Worm (Caenorhabditis elegans) whole organism, L4 larva: ENCODE measurements around the gene prcc-1.

ENCODE experiments used
- D1046.2 ChIP-seq: fragments of 200-800 bp; sonication (Bioruptor generic); IDR thresholded peaks from 2 replicates; pipeline ENCODE4 v1.3.6; 2022; ENCODE audit warnings: missing genetic modification characterization, missing compliant biosample characterization
- F10B5.3 ChIP-seq: sonication (generic microtip); optimal IDR thresholded peaks from 2 replicates; lab custom pipeline; 2016; ENCODE audit warnings: mild to moderate bottlenecking, missing genetic modification characterization, missing compliant biosample characterization
- F37D6.2 ChIP-seq: sonication (generic microtip); optimal IDR thresholded peaks from 2 replicates; lab custom pipeline; 2016; ENCODE audit warnings: mild to moderate bottlenecking, missing genetic modification characterization, missing compliant biosample characterization
- F49E8.2 ChIP-seq: sonication (generic microtip); optimal IDR thresholded peaks from 2 replicates; lab custom pipeline; 2016; ENCODE audit warnings: missing compliant biosample characterization, mild to moderate bottlenecking, missing genetic modification characterization, borderline replicate concordance
- T26A8.4 ChIP-seq: fragments of 200-800 bp; sonication (Bioruptor generic); IDR thresholded peaks from 2 replicates; pipeline ENCODE4 v1.3.6; 2022; ENCODE audit warnings: missing genetic modification characterization, missing compliant biosample characterization
- ZK337.2 ChIP-seq: fragments of 200-800 bp; sonication (Bioruptor generic); IDR thresholded peaks from 2 replicates; pipeline ENCODE4 v1.3.6; 2022; ENCODE audit warnings: missing genetic modification reagents, missing genetic modification characterization, missing compliant biosample characterization
- arid-1 ChIP-seq: fragments of 200-800 bp; sonication (Bioruptor generic); conservative IDR thresholded peaks from 2 replicates; pipeline ENCODE4 v1.3.6; 2022; ENCODE audit warnings: missing genetic modification reagents, missing genetic modification characterization, missing compliant biosample characterization
- attf-4 ChIP-seq: sonication (generic microtip); optimal IDR thresholded peaks from 3 replicates; lab custom pipeline; 2017; ENCODE audit warnings: missing biosample characterization, missing genetic modification characterization
- ceh-20 ChIP-seq: fragments of 200-800 bp; sonication (Bioruptor generic); IDR thresholded peaks from 2 replicates; pipeline ENCODE4 v1.3.6; 2022; ENCODE audit warnings: missing genetic modification reagents, missing genetic modification characterization, missing compliant biosample characterization
- ces-1 ChIP-seq: fragments of 150-350 bp; sonication (generic microtip); optimal IDR thresholded peaks from 4 replicates; lab custom pipeline; 2014; ENCODE audit warnings: missing biosample characterization, missing genetic modification reagents, missing genetic modification characterization
- daf-12 ChIP-seq: fragments of 150-350 bp; optimal IDR thresholded peaks from 2 replicates; lab custom pipeline; 2014; ENCODE audit warnings: missing biosample characterization, missing genetic modification reagents, missing genetic modification characterization
- daf-16 ChIP-seq, 3 experiments: sonication (generic microtip); optimal IDR thresholded peaks; 2 replicates each; lab custom pipeline; 2016 to 2017; ENCODE audit warnings: missing genetic modification characterization in 3 of 3, missing genetic modification reagents in 3 of 3, mild to moderate bottlenecking in 2 of 3, missing compliant biosample characterization in 2 of 3, missing biosample characterization in 1 of 3, moderate library complexity in 1 of 3
- dmd-6 ChIP-seq: fragments of 200-800 bp; sonication (Bioruptor generic); IDR thresholded peaks from 2 replicates; pipeline ENCODE4 v1.3.6; 2022; ENCODE audit warnings: missing genetic modification reagents, missing genetic modification characterization, missing compliant biosample characterization
- dmd-8 ChIP-seq: fragments of 200-800 bp; sonication (Bioruptor generic); IDR thresholded peaks from 2 replicates; pipeline ENCODE4 v1.3.6; 2022; ENCODE audit warnings: missing genetic modification characterization, missing compliant biosample characterization
- dmd-9 ChIP-seq: fragments of 200-800 bp; sonication (Bioruptor generic); IDR thresholded peaks from 2 replicates; pipeline ENCODE4 v1.3.6; 2022; ENCODE audit warnings: missing genetic modification reagents, missing genetic modification characterization, missing compliant biosample characterization
- dpl-1 ChIP-seq: fragments of 150-350 bp; optimal IDR thresholded peaks from 2 replicates; lab custom pipeline; 2014; ENCODE audit warnings: missing biosample characterization, missing genetic modification reagents, missing genetic modification characterization
- duxl-1 ChIP-seq: sonication (generic microtip); optimal IDR thresholded peaks from 2 replicates; lab custom pipeline; 2016; ENCODE audit warnings: mild to moderate bottlenecking, missing genetic modification characterization, moderate library complexity, missing compliant biosample characterization; ENCODE audit not compliant: poor library complexity
- dve-1 ChIP-seq: sonication (generic microtip); optimal IDR thresholded peaks from 2 replicates; lab custom pipeline; 2017; ENCODE audit warnings: antibody characterized with exemption, mild to moderate bottlenecking, missing genetic modification characterization, missing compliant biosample characterization; ENCODE audit not compliant: insufficient read depth
- egl-27 ChIP-seq: sonication (generic microtip); optimal IDR thresholded peaks from 3 replicates; lab custom pipeline; 2017; ENCODE audit warnings: missing biosample characterization, missing genetic modification reagents, missing genetic modification characterization
- fkh-10 ChIP-seq: fragments of 150-350 bp; optimal IDR thresholded peaks from 2 replicates; lab custom pipeline; 2014; ENCODE audit warnings: missing biosample characterization, missing genetic modification reagents, missing genetic modification characterization
- fos-1 ChIP-seq: fragments of 150-350 bp; optimal IDR thresholded peaks from 2 replicates; lab custom pipeline; 2014; ENCODE audit warnings: missing biosample characterization, missing genetic modification characterization
- gei-8 ChIP-seq: fragments of 200-800 bp; sonication (Bioruptor generic); optimal IDR thresholded peaks from 2 replicates; lab custom pipeline; 2018; ENCODE audit warnings: mild to moderate bottlenecking, missing genetic modification characterization, missing compliant biosample characterization
- hmg-1.1 ChIP-seq: fragments of 200-800 bp; sonication (Bioruptor generic); IDR thresholded peaks from 2 replicates; pipeline ENCODE4 v1.3.6; 2022; ENCODE audit warnings: missing genetic modification reagents, missing genetic modification characterization, missing compliant biosample characterization
- lin-38 ChIP-seq: fragments of 200-800 bp; sonication (Bioruptor generic); IDR thresholded peaks from 2 replicates; pipeline ENCODE4 v1.3.6; 2022; ENCODE audit warnings: missing genetic modification reagents, missing genetic modification characterization, missing compliant biosample characterization
- madf-9 ChIP-seq: fragments of 200-800 bp; sonication (Bioruptor generic); conservative IDR thresholded peaks from 2 replicates; pipeline ENCODE4 v1.3.6; 2022; ENCODE audit warnings: missing genetic modification reagents, missing genetic modification characterization, missing compliant biosample characterization
- mdl-1 ChIP-seq, 2 experiments: fragments of 150-350 bp in 1 of 2; sonication (generic microtip) in 1 of 2; optimal IDR thresholded peaks; 2 replicates each; lab custom pipeline; 2014 to 2017; ENCODE audit warnings: missing biosample characterization in 2 of 2, missing genetic modification characterization in 2 of 2
- mdt-29 ChIP-seq: fragments of 200-800 bp; sonication (Bioruptor generic); IDR thresholded peaks from 2 replicates; pipeline ENCODE4 v1.3.6; 2022; ENCODE audit warnings: missing genetic modification reagents, missing genetic modification characterization, missing compliant biosample characterization
- mep-1 ChIP-seq: fragments of 150-350 bp; sonication (generic microtip); optimal IDR thresholded peaks from 3 replicates; lab custom pipeline; 2014; ENCODE audit warnings: missing biosample characterization, missing genetic modification characterization
- mxl-2 ChIP-seq: fragments of 200-800 bp; sonication (Bioruptor generic); conservative IDR thresholded peaks from 2 replicates; pipeline ENCODE4 v1.3.6; 2022; ENCODE audit warnings: missing genetic modification reagents, missing genetic modification characterization, missing compliant biosample characterization
- mxl-3 ChIP-seq: fragments of 200-800 bp; sonication (Bioruptor generic); optimal IDR thresholded peaks from 2 replicates; lab custom pipeline; 2018; ENCODE audit warnings: mild to moderate bottlenecking, missing genetic modification characterization, missing compliant biosample characterization
- nhr-11 ChIP-seq: fragments of 150-350 bp; optimal IDR thresholded peaks from 2 replicates; lab custom pipeline; 2014; ENCODE audit warnings: missing biosample characterization, missing genetic modification characterization
- nhr-111 ChIP-seq: fragments of 200-800 bp; sonication (Bioruptor generic); optimal IDR thresholded peaks from 2 replicates; lab custom pipeline; 2018; ENCODE audit warnings: mild to moderate bottlenecking, missing genetic modification characterization, missing compliant biosample characterization
- nhr-237 ChIP-seq: sonication (generic microtip); optimal IDR thresholded peaks from 2 replicates; lab custom pipeline; 2017; ENCODE audit warnings: missing biosample characterization, missing genetic modification characterization
- nhr-25 ChIP-seq: sonication (generic microtip); optimal IDR thresholded peaks from 2 replicates; lab custom pipeline; 2017; ENCODE audit warnings: missing genetic modification characterization, mild to moderate bottlenecking, missing compliant biosample characterization, antibody characterized with exemption, moderate library complexity, borderline replicate concordance; ENCODE audit not compliant: insufficient read depth
- nhr-41 ChIP-seq: fragments of 200-800 bp; sonication (Bioruptor generic); IDR thresholded peaks from 2 replicates; pipeline ENCODE4 v1.3.6; 2022; ENCODE audit warnings: missing genetic modification reagents, missing genetic modification characterization, missing compliant biosample characterization
- nhr-42 ChIP-seq: fragments of 200-800 bp; sonication (Bioruptor generic); IDR thresholded peaks from 2 replicates; pipeline ENCODE4 v1.3.6; 2022; ENCODE audit warnings: missing genetic modification characterization, missing compliant biosample characterization
- nhr-48 ChIP-seq: sonication (generic microtip); optimal IDR thresholded peaks from 2 replicates; lab custom pipeline; 2016; ENCODE audit warnings: mild to moderate bottlenecking, missing genetic modification characterization, missing compliant biosample characterization
- nhr-6 ChIP-seq: fragments of 150-350 bp; optimal IDR thresholded peaks from 2 replicates; lab custom pipeline; 2014; ENCODE audit warnings: missing biosample characterization, missing genetic modification characterization
- nhr-77 ChIP-seq: fragments of 150-350 bp; optimal IDR thresholded peaks from 2 replicates; lab custom pipeline; 2014; ENCODE audit warnings: missing biosample characterization, missing genetic modification characterization
- pha-4 ChIP-seq, 2 experiments: fragments of 150-350 bp in 1 of 2; fragments of 200-800 bp in 1 of 2; sonication (Bioruptor generic) in 1 of 2; IDR thresholded peaks in 1 of 2; optimal IDR thresholded peaks in 1 of 2; 2 replicates each; pipeline versions ENCODE4 v1.3.6 to Lab custom; 2014 to 2022; ENCODE audit warnings: missing genetic modification characterization in 2 of 2, missing genetic modification reagents in 2 of 2, missing biosample characterization in 1 of 2, missing compliant biosample characterization in 1 of 2
- php-3 ChIP-seq: fragments of 200-800 bp; sonication (Bioruptor generic); IDR thresholded peaks from 2 replicates; pipeline ENCODE4 v1.3.6; 2022; ENCODE audit warnings: missing genetic modification reagents, missing genetic modification characterization, missing compliant biosample characterization
- pqm-1 ChIP-seq: sonication (generic microtip); optimal IDR thresholded peaks from 2 replicates; lab custom pipeline; 2017; ENCODE audit warnings: missing biosample characterization, missing genetic modification characterization
- rbr-2 ChIP-seq: sonication (generic microtip); optimal IDR thresholded peaks from 2 replicates; lab custom pipeline; 2016; ENCODE audit warnings: missing genotype, missing genetic modification characterization, missing compliant biosample characterization
- set-16 ChIP-seq: fragments of 200-800 bp; sonication (Bioruptor generic); IDR thresholded peaks from 2 replicates; pipeline ENCODE4 v1.3.6; 2022; ENCODE audit warnings: missing genetic modification reagents, missing genetic modification characterization, missing compliant biosample characterization
- unc-130 ChIP-seq: sonication (generic microtip); optimal IDR thresholded peaks from 2 replicates; lab custom pipeline; 2016; ENCODE audit warnings: missing genetic modification reagents, missing genetic modification characterization, missing compliant biosample characterization
- unc-39 ChIP-seq: sonication (generic microtip); optimal IDR thresholded peaks from 2 replicates; lab custom pipeline; 2017; ENCODE audit warnings: missing biosample characterization, missing genetic modification characterization
- zag-1 ChIP-seq: fragments of 150-350 bp; optimal IDR thresholded peaks from 2 replicates; lab custom pipeline; 2014; ENCODE audit warnings: missing biosample characterization, missing genetic modification characterization
- ztf-11 ChIP-seq: fragments of 150-350 bp; optimal IDR thresholded peaks from 2 replicates; lab custom pipeline; 2014; ENCODE audit warnings: missing biosample characterization, missing genetic modification characterization

Gene prcc-1

ce11 chrIV:13100415-13100814, 6.8 kb upstream of the prcc-1 start, which contains the start of gene fask-1:
TSS of gene fask-1 (plus strand) at chrIV:13100715.
- TF ChIP-seq nhr-237 (tag; lab: Kevin White, UChicago) (no peak), dmd-6 (no peak), lin-38 (0 out of 2 replicates have a peak, but pooled peaks have one; percentile 39)

- no peak for TF ChIP-seq nhr-25 (tag; lab: Kevin White, UChicago)
- no peak for TF ChIP-seq nhr-77
- TF ChIP-seq rbr-2 (tag; lab: Kevin White, UChicago): peak; percentile 68
- no peak for TF ChIP-seq daf-12 (tag; lab: Kevin White, UChicago)
- no peak for TF ChIP-seq unc-39 (tag; lab: Kevin White, UChicago)
- TF ChIP-seq ZK337.2 (GFP tag; lab: Robert Waterston, UW): no peak
- peak; percentile 28 for TF ChIP-seq unc-130
- TF ChIP-seq dpl-1 (GFP tag; lab: Kevin White, UChicago): peak; percentile 78
- no peak for TF ChIP-seq zag-1 (tag; lab: Kevin White, UChicago)
- peak; percentile 44 for TF ChIP-seq dve-1 (tag; lab: Kevin White, UChicago)
- no peak for TF ChIP-seq D1046.2 (GFP tag; lab: Robert Waterston, UW)
- peak; percentile 65 for TF ChIP-seq hmg-1.1 (GFP tag; lab: Robert Waterston, UW)
- TF ChIP-seq dmd-6: no peak
- TF ChIP-seq nhr-11 (tag; lab: Kevin White, UChicago): peak; percentile 7
- TF ChIP-seq F10B5.3: no peak
- TF ChIP-seq ceh-20 (GFP tag; lab: Robert Waterston, UW): no peak
- TF ChIP-seq mep-1 (tag; lab: Kevin White, UChicago): peak; percentile 69
- no peak for TF ChIP-seq fos-1 (tag; lab: Kevin White, UChicago)
- TF ChIP-seq nhr-41 (GFP tag; lab: Robert Waterston, UW): no peak
- TF ChIP-seq duxl-1 (tag; lab: Kevin White, UChicago): peak; percentile 33
- peak; percentile 42 for TF ChIP-seq arid-1 (GFP tag; lab: Robert Waterston, UW)
- no peak for TF ChIP-seq daf-16 (GFP tag; optimal IDR thresholded peaks at IDR 0.05; lab: Kevin White, UChicago)
- peak; percentile 35 for TF ChIP-seq daf-16 (tag; optimal IDR thresholded peaks at IDR 0.05; lab: Kevin White, UChicago)
- TF ChIP-seq nhr-6 (tag; lab: Kevin White, UChicago): peak; percentile 42
- no peak for TF ChIP-seq gei-8 (GFP tag; lab: Kevin White, UChicago)
- TF ChIP-seq attf-4 (tag; lab: Kevin White, UChicago): no peak
- TF ChIP-seq lin-38: peak; percentile 81
- TF ChIP-seq dmd-9 (GFP tag; lab: Robert Waterston, UW): no peak
- TF ChIP-seq ztf-11 (tag; lab: Kevin White, UChicago): no peak
- TF ChIP-seq fkh-10 (GFP tag; lab: Kevin White, UChicago): peak; percentile 34
- TF ChIP-seq madf-9: no peak
- TF ChIP-seq nhr-111 (GFP tag; lab: Kevin White, UChicago): no peak
- TF ChIP-seq pqm-1: no peak
- TF ChIP-seq pha-4 (GFP tag; IDR thresholded peaks at IDR 0.05; lab: Robert Waterston, UW): 0 out of 2 replicates have a peak, but pooled peaks have one; percentile 33
- no peak for TF ChIP-seq pha-4 (tag; optimal IDR thresholded peaks at IDR 0.05; lab: Kevin White, UChicago)
- no peak for TF ChIP-seq mdt-29 (GFP tag; lab: Robert Waterston, UW)
- no peak for TF ChIP-seq nhr-48
- TF ChIP-seq mxl-3 (GFP tag; lab: Kevin White, UChicago): no peak
- TF ChIP-seq set-16 (GFP tag; lab: Robert Waterston, UW): no peak
- no peak for TF ChIP-seq mxl-2 (GFP tag; lab: Robert Waterston, UW)
- peak; percentile 9 for TF ChIP-seq F37D6.2 (tag; lab: Kevin White, UChicago)
- no peak for TF ChIP-seq nhr-42 (GFP tag; lab: Robert Waterston, UW)
- TF ChIP-seq ces-1 (GFP tag; lab: Kevin White, UChicago): peak; percentile 3
- TF ChIP-seq egl-27 (tag; lab: Kevin White, UChicago): no peak
- no peak for TF ChIP-seq php-3 (GFP tag; lab: Robert Waterston, UW)
- no peak for TF ChIP-seq mdl-1 (tag; optimal IDR thresholded peaks at IDR 0.05; lab: Kevin White, UChicago)
- no peak for TF ChIP-seq dmd-8 (GFP tag; lab: Robert Waterston, UW)
- no peak for TF ChIP-seq T26A8.4
- no peak for TF ChIP-seq F49E8.2 (tag; lab: Kevin White, UChicago)
These were observed 5.1 kb upstream of the prcc-1 start, which contains the start of the genes dli-1, tin-9.2 and exos-4.1 for ce11 chrIV:13098652-13099051. TSS of gene dli-1 (minus strand) at chrIV:13098792. TSS of gene tin-9.2 (plus strand) at chrIV:13098995. TSS of gene exos-4.1 (plus strand) at chrIV:13098999.
